Worm (Caenorhabditis elegans): ENCODE data around the gene mrpl-21.

DNA sequence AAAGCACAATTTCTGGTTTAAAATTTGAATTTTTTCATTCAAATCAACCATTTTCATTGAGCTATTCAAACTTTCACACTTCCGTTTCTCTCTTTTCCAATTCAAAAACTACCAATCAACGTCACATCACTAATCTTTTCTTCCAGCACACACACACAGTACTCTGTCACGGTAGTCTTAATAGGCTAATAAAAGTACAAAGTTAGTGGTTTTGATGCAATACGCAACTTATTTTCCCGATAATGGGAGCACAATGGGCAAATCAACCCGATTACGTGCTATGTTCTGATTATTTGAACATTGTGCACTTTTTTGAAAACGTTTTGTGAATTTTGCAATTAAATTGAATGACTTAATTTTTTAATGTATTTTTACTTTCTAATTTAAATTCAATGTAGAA lies 16.0 kb downstream of the mrpl-21 start:
- TF ChIP-seq ama-1 (optimal IDR thresholded peaks at IDR 0.05) (no peak), hnd-1 (tag; optimal IDR thresholded peaks at IDR 0.05) (no peak)

All from whole organism, early embryonic.